Fruit fly (Drosophila melanogaster) ovary, adult (tissue): ENCODE measurements around the gene pum.

Experiments
- CG17801 ChIP-seq: fragments of 200-800 bp; optimal IDR thresholded peaks from 2 replicates; lab custom pipeline; 2019; ENCODE audit warnings: missing biosample characterization, mild to moderate bottlenecking, missing genetic modification characterization, moderate library complexity; ENCODE audit not compliant: partially characterized antibody

Gene pum

dm6 chr3R:9237268-9238091, at the start of gene pum:
pum (minus strand) TSS chr3R:9237682.
- peak; percentile 57 for TF ChIP-seq CG17801 (GFP tag; lab: Kevin White, UChicago)

dm6 chr3R:9266765-9267164, 29.3 kb upstream of the pum start, which contains the start of the genes TrpRS and Vps16A:
TrpRS (minus strand) TSS chr3R:9266904.
Vps16A (plus strand) TSS chr3R:9267019.
- peak; percentile 41 for TF ChIP-seq CG17801 (GFP tag; lab: Kevin White, UChicago)

dm6 chr3R:9264042-9264441, 26.6 kb upstream of the pum start, which contains the start of gene sage:
sage (minus strand) TSS chr3R:9264142.
- no peak for TF ChIP-seq CG17801 (GFP tag; lab: Kevin White, UChicago)

dm6 chr3R:9260421-9260973, 23.0 kb upstream of the pum start, which contains the start of gene ATP6AP2:
ATP6AP2 (plus strand) TSS chr3R:9260638.
- TF ChIP-seq CG17801 (GFP tag; lab: Kevin White, UChicago): peak; percentile 76

dm6 chr3R:9258252-9259225, 21.1 kb upstream of the pum start, which contains the start of the genes Ibf2 and Ibf1:
Ibf2 (minus strand) TSS chr3R:9258501.
Ibf1 (plus strand) TSS chr3R:9258964.
- TF ChIP-seq CG17801 (GFP tag; lab: Kevin White, UChicago): no peak

DNA sequence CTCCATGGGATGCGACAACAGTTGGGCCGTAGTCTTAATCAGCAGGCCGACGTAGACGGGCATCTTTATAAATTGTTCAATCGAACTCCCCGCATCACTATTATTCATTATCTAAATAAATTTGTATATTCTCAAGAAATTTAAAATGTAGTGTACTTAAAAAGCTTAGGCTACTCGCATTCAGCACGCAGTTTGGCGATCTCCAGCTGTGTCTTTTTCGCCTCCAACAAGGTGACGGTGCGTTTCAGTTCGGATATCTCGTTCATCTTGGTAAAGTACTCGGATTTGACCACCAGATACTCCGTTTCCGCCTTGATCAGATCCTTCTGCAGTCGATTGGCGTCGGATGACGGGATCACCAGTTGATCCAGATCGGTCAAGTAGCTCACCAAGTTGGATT, 20.1 kb upstream of the pum start, which contains the start of gene CG16736:
Gene CG16736 (minus strand): TSS at position 101 of the 400 bp plus-strand sequence.
- TF ChIP-seq CG17801 (GFP tag; lab: Kevin White, UChicago): no peak

- no peak for TF ChIP-seq CG17801 (GFP tag; lab: Kevin White, UChicago)
Measured at dm6 chr3R:9254798-9255197, 17.3 kb upstream of the pum start, which contains the start of gene CG16734. CG16734 (plus strand) TSS chr3R:9255052.

dm6 chr3R:9251543-9251942, 14.1 kb upstream of the pum start, which contains the start of gene St2:
St2 (plus strand) TSS chr3R:9251843.
- no peak for TF ChIP-seq CG17801 (GFP tag; lab: Kevin White, UChicago)

DNA sequence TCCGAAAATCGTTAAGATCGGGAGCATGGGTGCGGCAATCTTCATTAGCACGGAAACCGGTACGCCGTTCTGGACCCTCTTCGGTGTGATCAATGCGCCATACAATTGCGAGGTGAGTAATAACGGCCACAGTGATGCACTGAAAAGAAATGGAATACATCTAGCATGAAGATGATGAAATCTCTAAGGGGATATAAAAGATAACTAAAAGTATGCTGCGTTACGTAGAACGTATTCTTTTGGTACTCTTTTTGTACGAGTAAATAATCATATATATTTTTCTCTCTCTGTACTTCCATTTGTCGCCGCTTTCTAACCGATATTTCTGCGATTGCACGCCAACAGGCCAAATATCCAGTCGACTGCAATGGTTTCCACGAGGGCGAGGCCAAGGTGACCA, 13.4 kb upstream of the pum start:
- TF ChIP-seq CG17801 (GFP tag; lab: Kevin White, UChicago): no peak

DNA sequence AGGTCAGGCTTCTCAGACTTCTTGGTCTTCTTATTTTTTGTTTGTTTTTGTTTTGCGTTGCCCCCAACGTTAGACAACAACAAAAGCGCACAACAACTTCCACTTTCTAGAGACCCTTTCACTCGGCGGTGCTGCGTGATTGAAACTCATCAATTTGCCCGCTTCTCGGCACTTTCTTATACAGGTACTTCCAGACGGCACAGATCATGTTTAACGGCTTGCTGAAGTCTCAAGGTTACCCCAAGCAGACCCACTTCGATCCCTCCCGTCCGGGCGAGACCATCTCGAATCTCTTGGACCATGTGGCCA, 12.2 kb upstream of the pum start:
- TF ChIP-seq CG17801 (GFP tag; lab: Kevin White, UChicago): no peak

DNA sequence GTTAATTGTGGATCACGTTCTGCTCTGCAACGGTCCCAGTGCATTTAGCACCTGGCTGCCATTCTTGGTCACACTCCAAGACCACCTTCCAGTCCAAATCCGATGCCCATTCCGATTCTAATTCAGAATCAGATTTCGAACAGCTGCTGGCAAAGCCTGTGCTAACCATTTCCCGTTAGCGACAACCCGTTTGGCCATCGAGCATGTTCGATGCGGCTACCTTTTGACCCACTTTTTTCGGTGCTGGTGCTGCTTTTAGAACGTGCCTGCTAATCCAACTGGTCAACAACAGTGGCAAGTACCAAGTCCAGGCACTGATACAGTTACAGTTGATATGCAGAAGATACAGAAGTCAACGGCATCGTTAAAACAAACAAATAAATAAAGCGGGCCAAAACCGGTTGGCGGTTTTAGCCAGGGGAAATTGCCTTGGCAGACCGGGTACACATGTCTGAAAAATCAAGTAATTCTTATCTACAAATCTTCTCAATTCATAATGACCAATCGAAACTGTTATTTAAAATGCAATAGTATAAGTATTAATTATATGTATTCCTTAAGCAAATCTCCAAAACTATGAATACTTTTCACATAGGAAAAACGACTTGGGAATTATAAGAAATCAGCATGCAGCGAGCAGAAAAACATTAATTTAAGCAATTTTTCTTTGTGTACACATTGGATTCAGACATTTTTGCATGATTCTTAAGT, 11.7 kb upstream of the pum start:
- TF ChIP-seq CG17801 (GFP tag; lab: Kevin White, UChicago): no peak

DNA sequence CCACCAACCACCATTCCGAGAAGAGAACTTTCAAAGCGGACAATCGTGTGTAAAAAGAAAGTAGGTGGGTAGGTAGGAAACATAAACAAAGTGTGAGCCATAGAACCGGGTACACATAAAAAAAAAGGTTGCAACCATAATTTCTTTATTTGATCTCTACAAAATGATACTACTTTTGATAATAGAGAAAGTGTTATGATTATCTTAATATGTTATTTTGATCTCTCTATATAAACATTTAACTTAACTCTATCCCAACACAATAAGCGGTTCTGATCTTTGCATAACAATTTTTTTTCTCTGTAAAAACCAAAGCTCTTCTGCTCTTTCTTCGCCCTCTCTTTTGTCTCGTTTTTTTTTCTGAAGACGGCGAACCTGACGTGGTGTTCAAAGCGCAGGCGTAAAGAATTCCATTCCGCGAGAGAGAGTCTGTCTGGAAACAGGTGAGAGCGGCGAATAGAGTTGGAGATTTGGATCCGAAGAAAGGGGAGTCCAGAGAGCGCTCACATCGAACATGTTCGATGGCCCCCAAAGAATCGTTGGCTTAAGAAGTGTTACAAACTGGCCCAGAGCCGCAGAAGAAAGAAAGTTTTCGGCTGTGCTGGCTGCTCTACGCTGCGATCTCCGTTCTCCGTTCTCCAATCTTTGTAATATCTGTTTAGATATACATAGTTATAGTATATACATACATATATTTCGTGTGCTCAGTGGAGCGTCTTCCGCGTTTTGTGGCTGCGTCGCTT, 9.6 kb upstream of the pum start:
- peak; percentile 92 for TF ChIP-seq CG17801 (GFP tag; lab: Kevin White, UChicago)

DNA sequence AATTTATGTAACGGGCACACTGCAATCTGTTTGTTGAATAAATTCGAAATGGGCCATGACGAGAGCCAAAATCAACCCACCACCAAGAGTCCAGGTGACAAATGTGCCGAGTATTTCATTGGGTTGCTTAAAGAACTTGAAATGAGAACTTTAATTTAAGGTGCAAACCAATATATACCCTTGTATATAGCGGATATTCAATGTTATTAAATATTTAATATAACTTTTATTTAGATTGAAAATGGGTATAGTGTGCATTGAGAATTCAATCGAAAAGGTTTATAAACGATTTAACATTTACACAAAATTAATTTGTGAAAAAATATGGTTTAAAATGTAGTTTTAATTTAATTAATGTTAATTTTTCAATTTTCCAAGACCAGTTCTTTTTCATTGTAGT, 8.9 kb upstream of the pum start, which contains the start of gene CG8420:
Gene CG8420 (plus strand): TSS at position 284 of the 400 bp plus-strand sequence.
- no peak for TF ChIP-seq CG17801 (GFP tag; lab: Kevin White, UChicago)
